Worm (Caenorhabditis elegans) whole organism, young adult: ENCODE results near the gene F14H12.2.

ENCODE experiments used
- F57C9.4 ChIP-seq: sonication (generic microtip); optimal IDR thresholded peaks from 2 replicates; lab custom pipeline; 2017; ENCODE audit warnings: mild to moderate bottlenecking, missing genetic modification characterization, missing compliant biosample characterization
- attf-6 ChIP-seq: fragments of 200-800 bp; sonication (Bioruptor generic); IDR thresholded peaks from 2 replicates; pipeline ENCODE4 v1.3.6; 2022; ENCODE audit warnings: missing genetic modification reagents, missing genetic modification characterization, missing compliant biosample characterization
- nhr-27 ChIP-seq: fragments of 200-800 bp; sonication (Bioruptor generic); optimal IDR thresholded peaks from 2 replicates; lab custom pipeline; 2018; ENCODE audit warnings: mild to moderate bottlenecking, missing genetic modification characterization, moderate library complexity, missing compliant biosample characterization
- nhr-80 ChIP-seq: sonication (generic microtip); optimal IDR thresholded peaks from 2 replicates; lab custom pipeline; 2016; ENCODE audit warnings: missing genetic modification characterization, missing compliant biosample characterization

ce11 chrX:4376801-4377200 lies 26.5 kb downstream of the F14H12.2 start, which contains the start of gene R160.2:
- TF ChIP-seq attf-6 (GFP tag; lab: Robert Waterston, UW) (no peak), F57C9.4 (tag; lab: Kevin White, UChicago) (no peak), nhr-80 (tag; lab: Kevin White, UChicago) (no peak), nhr-27 (tag; lab: Kevin White, UChicago) (no peak)
